Worm (Caenorhabditis elegans) whole organism, late embryonic: Measurements from ENCODE around the gene C05D12.2.

Experiments
- F13H6.1 ChIP-seq: sonication (generic microtip); optimal IDR thresholded peaks from 2 replicates; lab custom pipeline; 2016; ENCODE audit warnings: missing genetic modification characterization, missing compliant biosample characterization
- K09A11.1 ChIP-seq: sonication (generic microtip); optimal IDR thresholded peaks from 2 replicates; lab custom pipeline; 2017; ENCODE audit warnings: antibody characterized with exemption, mild to moderate bottlenecking, missing genetic modification characterization, missing compliant biosample characterization; ENCODE audit not compliant: insufficient read depth
- ahr-1 ChIP-seq: sonication (generic microtip); optimal IDR thresholded peaks from 2 replicates; lab custom pipeline; 2016; ENCODE audit warnings: missing genetic modification characterization, missing compliant biosample characterization
- ceh-14 ChIP-seq: sonication (generic microtip); optimal IDR thresholded peaks from 2 replicates; lab custom pipeline; 2016; ENCODE audit warnings: missing genotype, missing genetic modification characterization, missing compliant biosample characterization
- dve-1 ChIP-seq: sonication (generic microtip); optimal IDR thresholded peaks from 2 replicates; lab custom pipeline; 2017; ENCODE audit warnings: antibody characterized with exemption, mild to moderate bottlenecking, missing genetic modification characterization, missing compliant biosample characterization
- elt-2 ChIP-seq: sonication (generic microtip); optimal IDR thresholded peaks from 2 replicates; lab custom pipeline; 2016; ENCODE audit warnings: missing genetic modification reagents, missing genetic modification characterization, missing compliant biosample characterization
- fkh-10 ChIP-seq: fragments of 150-350 bp; optimal IDR thresholded peaks from 2 replicates; lab custom pipeline; 2014; ENCODE audit warnings: missing biosample characterization, missing genetic modification reagents, missing genetic modification characterization
- gmeb-2 ChIP-seq: sonication (generic microtip); optimal IDR thresholded peaks from 2 replicates; lab custom pipeline; 2016; ENCODE audit warnings: missing genetic modification characterization, inconsistent platforms, missing compliant biosample characterization
- hlh-30 ChIP-seq: sonication (generic microtip); optimal IDR thresholded peaks from 2 replicates; lab custom pipeline; 2017; ENCODE audit warnings: antibody characterized with exemption, missing genetic modification characterization, missing compliant biosample characterization; ENCODE audit not compliant: insufficient read depth
- nhr-11 ChIP-seq: fragments of 150-350 bp; optimal IDR thresholded peaks from 2 replicates; lab custom pipeline; 2014; ENCODE audit warnings: missing biosample characterization, missing genetic modification characterization
- npax-4 ChIP-seq: sonication (generic microtip); optimal IDR thresholded peaks from 2 replicates; lab custom pipeline; 2016; ENCODE audit warnings: missing genetic modification characterization, missing compliant biosample characterization
- pag-3 ChIP-seq: sonication (generic microtip); optimal IDR thresholded peaks from 2 replicates; lab custom pipeline; 2016; ENCODE audit warnings: missing compliant biosample characterization, missing genetic modification characterization, borderline replicate concordance
- pha-4 ChIP-seq: fragments of 150-350 bp; optimal IDR thresholded peaks from 2 replicates; lab custom pipeline; 2018; ENCODE audit warnings: missing biosample characterization, missing genetic modification reagents, missing genetic modification characterization
- tbx-2 ChIP-seq: sonication (generic microtip); optimal IDR thresholded peaks from 2 replicates; lab custom pipeline; 2016; ENCODE audit warnings: missing genetic modification characterization, missing compliant biosample characterization

DNA sequence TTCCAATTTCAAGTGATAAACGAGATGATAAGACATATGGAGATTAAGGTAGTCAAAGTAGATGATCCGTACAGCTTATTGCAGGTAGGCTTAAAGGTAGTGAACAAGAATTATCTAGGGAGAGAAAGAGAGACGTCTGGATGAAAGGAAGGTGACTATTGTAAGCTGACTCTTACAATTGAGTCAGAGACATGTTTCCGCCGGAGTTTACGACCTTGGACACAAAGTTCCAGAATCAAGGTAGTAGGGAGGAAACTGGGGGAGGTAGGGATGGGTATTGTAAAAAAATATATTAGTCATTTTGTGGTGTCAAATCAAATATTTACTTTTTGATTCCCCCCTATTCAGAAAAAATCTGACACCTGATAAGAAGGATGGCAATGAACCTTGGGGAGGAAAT lies 25.7 kb upstream of the C05D12.2 start:
- TF ChIP-seq fkh-10 (GFP tag; lab: Kevin White, UChicago), result no peak
- TF ChIP-seq pha-4 (tag; lab: Kevin White, UChicago), result no peak
- no peak for TF ChIP-seq npax-4 (tag; lab: Kevin White, UChicago)
- no peak for TF ChIP-seq dve-1 (tag; lab: Kevin White, UChicago)
- no peak for TF ChIP-seq nhr-11 (tag; lab: Kevin White, UChicago)
- TF ChIP-seq pag-3, result no peak
- no peak for TF ChIP-seq K09A11.1 (tag; lab: Kevin White, UChicago)
- TF ChIP-seq elt-2 (tag; lab: Kevin White, UChicago), result no peak
- no peak for TF ChIP-seq gmeb-2
- TF ChIP-seq tbx-2, result no peak
- TF ChIP-seq F13H6.1, result no peak
- TF ChIP-seq ceh-14 (tag; lab: Kevin White, UChicago), result no peak
- TF ChIP-seq hlh-30 (tag; lab: Kevin White, UChicago), result no peak
- no peak for TF ChIP-seq ahr-1 (tag; lab: Kevin White, UChicago)
